Worm (Caenorhabditis elegans): Measurements from ENCODE around the gene irld-7.

- no peak for TF ChIP-seq cnd-1 (tag; optimal IDR thresholded peaks at IDR 0.05)
- TF ChIP-seq pha-4 (tag; optimal IDR thresholded peaks at IDR 0.05): no peak
- no peak for TF ChIP-seq unc-39 (tag; optimal IDR thresholded peaks at IDR 0.05)
- no peak for TF ChIP-seq mep-1 (tag; optimal IDR thresholded peaks at IDR 0.05)
- TF ChIP-seq mls-2 (tag; optimal IDR thresholded peaks at IDR 0.05): no peak
- no peak for TF ChIP-seq unc-62 (GFP tag; optimal IDR thresholded peaks at IDR 0.05)
- TF ChIP-seq ham-2 (GFP tag; optimal IDR thresholded peaks at IDR 0.05): no peak
- no peak for TF ChIP-seq sptf-1 (tag; optimal IDR thresholded peaks at IDR 0.05)
- no peak for TF ChIP-seq hlh-1 (tag; optimal IDR thresholded peaks at IDR 0.05)
- TF ChIP-seq elt-1 (tag; optimal IDR thresholded peaks at IDR 0.05; ENCODE audit: borderline replicate concordance, insufficient read depth): no peak
- no peak for TF ChIP-seq nhr-76 (tag; optimal IDR thresholded peaks at IDR 0.05)
- TF ChIP-seq nhr-12 (tag; optimal IDR thresholded peaks at IDR 0.05): no peak
- TF ChIP-seq zip-8 (tag; optimal IDR thresholded peaks at IDR 0.05): no peak
Measured at ce11 chrIV:6590029-6590428, at the start of gene irld-7, which contains the start of gene lec-11.
